Worm (Caenorhabditis elegans) whole organism, L1 larva: ENCODE data around the gene lat-1.

Source experiments
- C16A3.4 ChIP-seq: fragments of 150-350 bp; optimal IDR thresholded peaks from 2 replicates; lab custom pipeline; 2014; ENCODE audit warnings: missing biosample characterization, missing genetic modification characterization
- alr-1 ChIP-seq: fragments of 200-800 bp; sonication (Bioruptor generic); optimal IDR thresholded peaks from 2 replicates; lab custom pipeline; 2018; ENCODE audit warnings: borderline replicate concordance, mild to moderate bottlenecking, missing genetic modification characterization, missing compliant biosample characterization
- aly-2 ChIP-seq: fragments of 150-350 bp; optimal IDR thresholded peaks from 2 replicates; lab custom pipeline; 2014; ENCODE audit warnings: missing biosample characterization, missing genetic modification characterization
- blmp-1 ChIP-seq: fragments of 150-350 bp; optimal IDR thresholded peaks from 2 replicates; lab custom pipeline; 2014; ENCODE audit warnings: missing biosample characterization, missing genetic modification characterization
- ceh-8 ChIP-seq: fragments of 200-800 bp; sonication (Bioruptor generic); optimal IDR thresholded peaks from 2 replicates; lab custom pipeline; 2018; ENCODE audit warnings: mild to moderate bottlenecking, missing genetic modification characterization, moderate library complexity, missing compliant biosample characterization
- ceh-90 ChIP-seq: sonication (generic microtip); optimal IDR thresholded peaks from 2 replicates; lab custom pipeline; 2016; ENCODE audit warnings: missing genetic modification characterization, missing compliant biosample characterization
- ces-1 ChIP-seq: fragments of 150-350 bp; optimal IDR thresholded peaks from 2 replicates; lab custom pipeline; 2014; ENCODE audit warnings: missing biosample characterization, missing genetic modification reagents, missing genetic modification characterization
- egl-13 ChIP-seq: sonication (generic microtip); optimal IDR thresholded peaks from 2 replicates; lab custom pipeline; 2016; ENCODE audit warnings: missing genotype, missing genetic modification reagents, missing genetic modification characterization, missing compliant biosample characterization
- egl-27 ChIP-seq, 2 experiments: fragments of 150-350 bp in 1 of 2; sonication (generic microtip); optimal IDR thresholded peaks; 3 replicates each; lab custom pipeline; 2017 to 2018; ENCODE audit warnings: missing biosample characterization in 2 of 2, missing genetic modification characterization in 2 of 2, missing genetic modification reagents in 2 of 2
- elt-2 ChIP-seq: sonication (generic microtip); optimal IDR thresholded peaks from 2 replicates; lab custom pipeline; 2016; ENCODE audit warnings: missing genetic modification characterization, mild to moderate bottlenecking, inconsistent platforms, missing compliant biosample characterization, missing genetic modification reagents
- ets-5 ChIP-seq: fragments of 200-800 bp; sonication (Bioruptor generic); IDR thresholded peaks from 2 replicates; pipeline ENCODE4 v1.3.6; 2022; ENCODE audit warnings: missing genetic modification characterization, missing compliant biosample characterization
- grh-1 ChIP-seq: fragments of 200-800 bp; sonication (Bioruptor generic); IDR thresholded peaks from 2 replicates; pipeline ENCODE4 v1.3.6; 2022; ENCODE audit warnings: missing genetic modification reagents, missing genetic modification characterization, missing compliant biosample characterization
- hlh-4 ChIP-seq: sonication (generic microtip); optimal IDR thresholded peaks from 2 replicates; lab custom pipeline; 2016; ENCODE audit warnings: mild to moderate bottlenecking, missing genetic modification characterization, missing compliant biosample characterization
- lin-14 ChIP-seq: fragments of 200-800 bp; sonication (Bioruptor generic); optimal IDR thresholded peaks from 2 replicates; lab custom pipeline; 2018; ENCODE audit warnings: mild to moderate bottlenecking, missing genetic modification characterization, moderate library complexity, missing compliant biosample characterization
- lir-3 ChIP-seq: sonication (generic microtip); optimal IDR thresholded peaks from 2 replicates; lab custom pipeline; 2016; ENCODE audit warnings: mild to moderate bottlenecking, missing genetic modification characterization, moderate library complexity, missing compliant biosample characterization; ENCODE audit not compliant: poor library complexity
- mab-9 ChIP-seq: fragments of 200-800 bp; sonication (Bioruptor generic); IDR thresholded peaks from 2 replicates; pipeline ENCODE4 v1.3.6; 2022; ENCODE audit warnings: missing genetic modification reagents, missing genetic modification characterization, missing compliant biosample characterization
- mdl-1 ChIP-seq, 2 experiments: fragments of 150-350 bp; optimal IDR thresholded peaks; 2 replicates each; lab custom pipeline; 2014 to 2017; ENCODE audit warnings: missing biosample characterization in 2 of 2, missing genetic modification characterization in 2 of 2, inconsistent platforms in 1 of 2
- mep-1 ChIP-seq: fragments of 150-350 bp; optimal IDR thresholded peaks from 2 replicates; lab custom pipeline; 2014; ENCODE audit warnings: missing biosample characterization, missing genetic modification characterization
- nhr-11 ChIP-seq: fragments of 150-350 bp; optimal IDR thresholded peaks from 2 replicates; lab custom pipeline; 2014; ENCODE audit warnings: missing biosample characterization, missing genetic modification characterization
- nhr-28 ChIP-seq: fragments of 150-350 bp; optimal IDR thresholded peaks from 2 replicates; lab custom pipeline; 2014; ENCODE audit warnings: missing biosample characterization, missing genetic modification characterization
- nhr-47 ChIP-seq: sonication (generic microtip); optimal IDR thresholded peaks from 2 replicates; lab custom pipeline; 2016; ENCODE audit warnings: mild to moderate bottlenecking, missing genetic modification characterization, moderate library complexity, missing compliant biosample characterization
- nhr-71 ChIP-seq: sonication (generic microtip); optimal IDR thresholded peaks from 2 replicates; lab custom pipeline; 2016; ENCODE audit warnings: mild to moderate bottlenecking, missing genetic modification characterization, moderate library complexity, missing compliant biosample characterization
- nhr-76 ChIP-seq: sonication (generic microtip); optimal IDR thresholded peaks from 2 replicates; lab custom pipeline; 2017; ENCODE audit warnings: missing biosample characterization, missing genetic modification characterization
- nhr-77 ChIP-seq: fragments of 150-350 bp; optimal IDR thresholded peaks from 2 replicates; lab custom pipeline; 2014; ENCODE audit warnings: missing biosample characterization, missing genetic modification characterization
- nhr-84 ChIP-seq: sonication (generic microtip); optimal IDR thresholded peaks from 2 replicates; lab custom pipeline; 2017; ENCODE audit warnings: missing biosample characterization, missing genetic modification characterization
- nhr-85 ChIP-seq: sonication (generic microtip); peaks from one replicate; lab custom pipeline; 2016; ENCODE audit warnings: missing genetic modification characterization, inconsistent platforms, missing compliant biosample characterization
- pqm-1 ChIP-seq: sonication (generic microtip); optimal IDR thresholded peaks from 3 replicates; lab custom pipeline; 2017; ENCODE audit warnings: missing biosample characterization, missing genetic modification characterization
- rnt-1 ChIP-seq: sonication (generic microtip); optimal IDR thresholded peaks from 2 replicates; lab custom pipeline; 2016; ENCODE audit warnings: mild to moderate bottlenecking, missing genetic modification characterization, moderate library complexity, missing compliant biosample characterization
- snu-23 ChIP-seq: sonication (generic microtip); optimal IDR thresholded peaks from 2 replicates; lab custom pipeline; 2016; ENCODE audit warnings: missing genetic modification characterization, missing compliant biosample characterization
- sptf-1 ChIP-seq: fragments of 150-350 bp; optimal IDR thresholded peaks from 2 replicates; lab custom pipeline; 2014; ENCODE audit warnings: missing biosample characterization, missing genetic modification characterization
- unc-130 ChIP-seq: fragments of 150-350 bp; optimal IDR thresholded peaks from 2 replicates; lab custom pipeline; 2017; ENCODE audit warnings: missing biosample characterization, missing genetic modification characterization, inconsistent platforms
- unc-30 ChIP-seq: sonication (generic microtip); optimal IDR thresholded peaks from 2 replicates; lab custom pipeline; 2017; ENCODE audit warnings: missing biosample characterization, missing genetic modification characterization
- zip-4 ChIP-seq: fragments of 200-800 bp; sonication (Bioruptor generic); optimal IDR thresholded peaks from 2 replicates; lab custom pipeline; 2018; ENCODE audit warnings: mild to moderate bottlenecking, missing genetic modification characterization, moderate library complexity, missing compliant biosample characterization
- ztf-11 ChIP-seq, 2 experiments: sonication (generic microtip); optimal IDR thresholded peaks; 2 replicates each; lab custom pipeline; 2016 to 2017; ENCODE audit warnings: missing genetic modification characterization in 2 of 2, missing biosample characterization in 1 of 2, missing compliant biosample characterization in 1 of 2

Gene lat-1

DNA sequence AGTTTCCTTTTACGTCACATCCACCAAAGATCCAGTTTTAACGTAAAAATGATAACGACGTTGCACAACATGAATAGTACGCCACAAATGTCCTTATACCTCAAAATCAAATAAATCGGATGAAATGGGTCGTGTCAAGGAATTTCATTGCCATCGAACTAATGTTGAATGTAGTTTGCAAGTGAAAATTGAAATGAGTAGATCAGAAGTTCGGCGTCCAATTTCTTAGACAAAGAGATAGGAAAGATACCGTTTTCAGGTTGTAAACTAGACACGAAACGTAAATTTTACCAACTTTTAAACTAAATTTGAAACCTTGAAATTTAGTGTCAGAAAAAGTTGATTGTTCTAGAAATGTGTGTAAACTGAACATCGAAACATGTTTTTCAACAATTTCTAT is 41.8 kb upstream of the lat-1 start:
- TF ChIP-seq blmp-1 (tag; lab: Kevin White, UChicago) = peak; percentile 63
- TF ChIP-seq nhr-85 (tag; lab: Kevin White, UChicago) = no peak
- TF ChIP-seq lin-14 (GFP tag; lab: Kevin White, UChicago) = peak; percentile 9

DNA sequence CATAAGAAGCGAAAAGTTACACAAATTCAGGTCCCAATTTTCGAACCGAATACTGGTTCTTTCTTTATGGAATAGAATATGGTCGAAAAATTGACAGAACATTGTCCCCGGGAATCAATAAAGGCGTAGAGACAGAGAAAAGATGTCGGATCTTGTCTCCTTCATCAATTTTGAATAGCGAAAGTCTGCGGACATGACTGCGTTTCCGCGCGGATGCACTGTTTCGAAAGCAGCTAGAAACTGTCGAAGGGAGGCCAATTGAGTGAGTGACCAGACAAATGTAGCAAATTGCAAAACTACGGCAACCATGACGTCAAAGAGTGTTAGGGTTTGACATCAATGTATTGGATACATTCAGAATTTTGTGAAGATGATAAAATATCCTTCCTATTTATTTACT is 40.1 kb upstream of the lat-1 start:
- TF ChIP-seq blmp-1 (tag; lab: Kevin White, UChicago) (peak; percentile 96), nhr-84 (no peak), C16A3.4 (no peak)

ce11 chrII:8857074-8857473 is 39.6 kb upstream of the lat-1 start:
- no peak for TF ChIP-seq egl-13 (tag; lab: Kevin White, UChicago)
- TF ChIP-seq unc-30 = no peak
- TF ChIP-seq lin-14 (GFP tag; lab: Kevin White, UChicago) = no peak
- no peak for TF ChIP-seq rnt-1 (tag; lab: Kevin White, UChicago)
- TF ChIP-seq ets-5 = no peak
- TF ChIP-seq snu-23 (GFP tag; lab: Kevin White, UChicago) = no peak
- no peak for TF ChIP-seq hlh-4
- TF ChIP-seq mdl-1 (tag; optimal IDR thresholded peaks at IDR 0.05; lab: Kevin White, UChicago) = no peak
- no peak for TF ChIP-seq egl-27 (tag; optimal IDR thresholded peaks at IDR 0.05; lab: Kevin White, UChicago)
- TF ChIP-seq nhr-77 (tag; lab: Kevin White, UChicago) = no peak
- TF ChIP-seq ztf-11 (tag; optimal IDR thresholded peaks at IDR 0.05; lab: Kevin White, UChicago) = no peak
- TF ChIP-seq lir-3 (tag; lab: Kevin White, UChicago) = no peak
- TF ChIP-seq zip-4 = no peak
- no peak for TF ChIP-seq nhr-28
- TF ChIP-seq ces-1 (GFP tag; lab: Kevin White, UChicago) = no peak
- TF ChIP-seq pqm-1 (tag; lab: Kevin White, UChicago) = no peak
- TF ChIP-seq nhr-85 (tag; lab: Kevin White, UChicago) = no peak
- TF ChIP-seq nhr-47 (tag; lab: Kevin White, UChicago) = no peak

ce11 chrII:8859596-8859995 is 37.0 kb upstream of the lat-1 start, which contains the start of gene snb-6:
TSS of gene snb-6 (minus strand) at chrII:8859696.
- no peak for TF ChIP-seq hlh-4
- no peak for TF ChIP-seq alr-1 (tag; lab: Kevin White, UChicago)
- no peak for TF ChIP-seq nhr-76 (tag; lab: Kevin White, UChicago)
- TF ChIP-seq nhr-11 (tag; lab: Kevin White, UChicago) = no peak
- TF ChIP-seq nhr-77 (tag; lab: Kevin White, UChicago) = no peak
- no peak for TF ChIP-seq ztf-11 (tag; optimal IDR thresholded peaks at IDR 0.05; lab: Kevin White, UChicago)
- TF ChIP-seq ceh-90 (tag; lab: Kevin White, UChicago) = no peak
- TF ChIP-seq mep-1 (tag; lab: Kevin White, UChicago) = no peak
- no peak for TF ChIP-seq egl-13 (tag; lab: Kevin White, UChicago)
- TF ChIP-seq grh-1 = no peak
- TF ChIP-seq sptf-1 (tag; lab: Kevin White, UChicago) = no peak
- no peak for TF ChIP-seq nhr-84
- TF ChIP-seq ets-5 = no peak
- no peak for TF ChIP-seq mab-9 (GFP tag; lab: Robert Waterston, UW)

ce11 chrII:8865078-8865477 is 31.6 kb upstream of the lat-1 start, which contains the start of gene npr-20:
TSS of gene npr-20 (minus strand) at chrII:8865178.
- TF ChIP-seq aly-2 (tag; lab: Kevin White, UChicago) = no peak
- TF ChIP-seq nhr-47 (tag; lab: Kevin White, UChicago) = no peak
- TF ChIP-seq unc-130 = no peak
- TF ChIP-seq, all 84 proteins: peak for 0

DNA sequence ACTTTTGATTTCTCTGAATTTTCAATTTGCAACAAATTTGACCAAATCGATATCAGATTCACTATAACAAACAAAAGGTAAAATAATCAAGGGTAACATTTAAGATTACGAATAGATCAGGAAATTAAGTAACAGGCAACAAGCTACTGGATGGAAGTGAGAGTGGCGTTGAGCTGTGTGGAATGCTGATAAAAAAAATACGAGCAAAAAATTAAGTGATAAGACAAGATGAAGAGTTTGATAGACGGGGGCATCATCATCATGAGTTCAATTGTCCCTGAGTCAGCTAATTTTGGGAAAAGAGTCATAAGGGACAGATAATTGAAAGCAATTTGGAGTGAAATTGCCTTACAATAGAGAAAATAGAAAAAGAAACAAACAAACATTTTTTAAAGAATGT is 29.8 kb upstream of the lat-1 start:
- peak; percentile 7 for TF ChIP-seq ceh-8 (GFP tag; lab: Kevin White, UChicago)
- no peak for TF ChIP-seq egl-27 (tag; optimal IDR thresholded peaks at IDR 0.05; lab: Kevin White, UChicago)
- TF ChIP-seq elt-2 = peak; percentile 31
- peak; percentile 24 for TF ChIP-seq nhr-71 (tag; lab: Kevin White, UChicago)
